Fruit fly (Drosophila melanogaster) whole organism, prepupa: ENCODE results near the gene CG34313.

Experiments used
- CG10669 ChIP-seq: fragments of 200-800 bp; sonication (Bioruptor generic); optimal IDR thresholded peaks from 3 replicates; lab custom pipeline; 2018; ENCODE audit warnings: missing biosample characterization, mild to moderate bottlenecking, missing genetic modification characterization, moderate library complexity
- CG15336 ChIP-seq: fragments of 200-800 bp; sonication (Bioruptor generic); IDR thresholded peaks from 2 replicates; pipeline ENCODE4 v1.3.6; 2022; ENCODE audit warnings: missing biosample characterization, missing genetic modification characterization
- CG31627 ChIP-seq: fragments of 200-800 bp; sonication (Bioruptor generic); optimal IDR thresholded peaks from 3 replicates; lab custom pipeline; 2016; ENCODE audit warnings: missing biosample characterization, missing genetic modification characterization
- CG32006 ChIP-seq: fragments of 200-800 bp; sonication (Bioruptor generic); optimal IDR thresholded peaks from 3 replicates; lab custom pipeline; 2017; ENCODE audit warnings: missing biosample characterization, mild to moderate bottlenecking, missing genetic modification characterization
- CG34406 ChIP-seq: fragments of 200-800 bp; sonication (Bioruptor generic); optimal IDR thresholded peaks from 3 replicates; lab custom pipeline; 2016; ENCODE audit warnings: missing biosample characterization, missing genetic modification characterization
- CG3919 ChIP-seq: fragments of 200-800 bp; sonication (Bioruptor generic); optimal IDR thresholded peaks from 3 replicates; lab custom pipeline; 2016; ENCODE audit warnings: missing biosample characterization, missing genetic modification characterization
- CG6276 ChIP-seq: fragments of 200-800 bp; sonication (Bioruptor generic); optimal IDR thresholded peaks from 2 replicates; lab custom pipeline; 2017; ENCODE audit warnings: missing biosample characterization, mild to moderate bottlenecking, missing genetic modification characterization
- CG6792 ChIP-seq: fragments of 200-800 bp; sonication (Bioruptor generic); optimal IDR thresholded peaks from 3 replicates; lab custom pipeline; 2016; ENCODE audit warnings: missing biosample characterization, missing genetic modification characterization
- CG6808 ChIP-seq: fragments of 200-800 bp; sonication (Bioruptor generic); optimal IDR thresholded peaks from 3 replicates; lab custom pipeline; 2017; ENCODE audit warnings: missing biosample characterization, missing genetic modification characterization, mild to moderate bottlenecking, moderate library complexity, missing genetic modification reagents
- CG7368 ChIP-seq: fragments of 200-800 bp; sonication (Bioruptor generic); optimal IDR thresholded peaks from 3 replicates; lab custom pipeline; 2016; ENCODE audit warnings: missing biosample characterization, missing genetic modification characterization
- CG8119 ChIP-seq: fragments of 200-800 bp; sonication (Bioruptor generic); IDR thresholded peaks from 3 replicates; pipeline ENCODE4 v1.3.6; 2022; ENCODE audit warnings: missing biosample characterization, missing genetic modification characterization
- CG8319 ChIP-seq: fragments of 200-800 bp; sonication (Bioruptor generic); optimal IDR thresholded peaks from 3 replicates; lab custom pipeline; 2016; ENCODE audit warnings: missing biosample characterization, missing genetic modification characterization
- Eip78C ChIP-seq: fragments of 200-800 bp; sonication (Bioruptor generic); peaks from one replicate; lab custom pipeline; 2016; ENCODE audit warnings: missing biosample characterization, missing genetic modification characterization
- Eip93F ChIP-seq: fragments of 200-800 bp; sonication (Bioruptor generic); optimal IDR thresholded peaks from 2 replicates; lab custom pipeline; 2016; ENCODE audit warnings: missing biosample characterization, mild to moderate bottlenecking, missing genetic modification characterization
- Ets21C ChIP-seq: fragments of 200-800 bp; sonication (Bioruptor generic); optimal IDR thresholded peaks from 3 replicates; lab custom pipeline; 2016; ENCODE audit warnings: missing biosample characterization, missing genetic modification characterization
- Ets96B ChIP-seq: fragments of 200-800 bp; optimal IDR thresholded peaks from 2 replicates; lab custom pipeline; 2019; ENCODE audit warnings: missing biosample characterization, mild to moderate bottlenecking, missing genetic modification characterization, moderate library complexity
- Gug ChIP-seq: fragments of 200-800 bp; sonication (Bioruptor generic); IDR thresholded peaks from 2 replicates; pipeline ENCODE4 v1.3.6; 2022; ENCODE audit warnings: missing biosample characterization, missing genetic modification characterization
- Hr39 ChIP-seq: fragments of 200-800 bp; sonication (Bioruptor generic); optimal IDR thresholded peaks from 2 replicates; lab custom pipeline; 2016; ENCODE audit warnings: missing biosample characterization, missing genetic modification characterization
- Hr4 ChIP-seq: fragments of 200-800 bp; sonication (Bioruptor generic); optimal IDR thresholded peaks from 3 replicates; lab custom pipeline; 2016; ENCODE audit warnings: missing biosample characterization, missing genetic modification characterization
- Lpt ChIP-seq: fragments of 200-800 bp; sonication (Bioruptor generic); optimal IDR thresholded peaks from 3 replicates; lab custom pipeline; 2016; ENCODE audit warnings: missing biosample characterization, missing genetic modification characterization
- Met ChIP-seq: fragments of 200-800 bp; sonication (Bioruptor generic); optimal IDR thresholded peaks from 3 replicates; lab custom pipeline; 2016; ENCODE audit warnings: missing biosample characterization, missing genetic modification characterization
- OdsH ChIP-seq: fragments of 200-800 bp; sonication (Bioruptor generic); optimal IDR thresholded peaks from 3 replicates; lab custom pipeline; 2016; ENCODE audit warnings: missing biosample characterization, missing genetic modification characterization
- Smox ChIP-seq: fragments of 200-800 bp; sonication (Bioruptor generic); optimal IDR thresholded peaks from 3 replicates; lab custom pipeline; 2016; ENCODE audit warnings: missing biosample characterization, missing genetic modification characterization
- Sox102F ChIP-seq: fragments of 200-800 bp; sonication (Bioruptor generic); optimal IDR thresholded peaks from 2 replicates; lab custom pipeline; 2016; ENCODE audit warnings: missing biosample characterization, mild to moderate bottlenecking, missing genetic modification characterization
- Sox14 ChIP-seq: fragments of 200-800 bp; sonication (Bioruptor generic); optimal IDR thresholded peaks from 3 replicates; lab custom pipeline; 2016; ENCODE audit warnings: missing biosample characterization, missing genetic modification characterization
- Sox15 ChIP-seq: fragments of 200-800 bp; sonication (Bioruptor generic); optimal IDR thresholded peaks from 3 replicates; lab custom pipeline; 2016; ENCODE audit warnings: missing biosample characterization, missing genetic modification characterization
- achi ChIP-seq: fragments of 200-800 bp; sonication (Bioruptor generic); optimal IDR thresholded peaks from 3 replicates; lab custom pipeline; 2016; ENCODE audit warnings: missing biosample characterization, missing genetic modification characterization
- acj6 ChIP-seq: fragments of 200-800 bp; sonication (Bioruptor generic); optimal IDR thresholded peaks from 3 replicates; lab custom pipeline; 2016; ENCODE audit warnings: missing biosample characterization, missing genetic modification characterization
- cyc ChIP-seq: fragments of 200-800 bp; sonication (Bioruptor generic); optimal IDR thresholded peaks from 3 replicates; lab custom pipeline; 2016; ENCODE audit warnings: missing biosample characterization, missing genetic modification characterization
- dac ChIP-seq: fragments of 200-800 bp; sonication (Bioruptor generic); optimal IDR thresholded peaks from 2 replicates; lab custom pipeline; 2017; ENCODE audit warnings: missing biosample characterization, mild to moderate bottlenecking, missing genetic modification characterization
- dsx ChIP-seq: fragments of 200-800 bp; optimal IDR thresholded peaks from 3 replicates; lab custom pipeline; 2019; ENCODE audit warnings: missing biosample characterization, mild to moderate bottlenecking, missing genetic modification characterization, moderate library complexity; ENCODE audit not compliant: poor library complexity, severe bottlenecking
- eg ChIP-seq: fragments of 200-800 bp; sonication (Bioruptor generic); IDR thresholded peaks from 3 replicates; pipeline ENCODE4 v1.3.6; 2022; ENCODE audit warnings: missing biosample characterization, missing genetic modification characterization
- esn ChIP-seq: fragments of 200-800 bp; sonication (Bioruptor generic); optimal IDR thresholded peaks from 2 replicates; lab custom pipeline; 2016; ENCODE audit warnings: missing biosample characterization, mild to moderate bottlenecking, missing genetic modification characterization, moderate library complexity
- fkh ChIP-seq: fragments of 200-800 bp; sonication (Bioruptor generic); optimal IDR thresholded peaks from 3 replicates; lab custom pipeline; 2017; ENCODE audit warnings: missing biosample characterization, mild to moderate bottlenecking, missing genetic modification characterization, moderate library complexity
- lz ChIP-seq: fragments of 200-800 bp; sonication (Bioruptor generic); optimal IDR thresholded peaks from 3 replicates; lab custom pipeline; 2016; ENCODE audit warnings: missing biosample characterization, missing genetic modification characterization
- net ChIP-seq: fragments of 200-800 bp; sonication (Bioruptor generic); optimal IDR thresholded peaks from 3 replicates; lab custom pipeline; 2016; ENCODE audit warnings: missing biosample characterization, missing genetic modification characterization
- pdm3 ChIP-seq: fragments of 200-800 bp; sonication (Bioruptor generic); optimal IDR thresholded peaks from 3 replicates; lab custom pipeline; 2016; ENCODE audit warnings: missing biosample characterization, missing genetic modification characterization
- spab ChIP-seq: fragments of 200-800 bp; sonication (Bioruptor generic); optimal IDR thresholded peaks from 2 replicates; lab custom pipeline; 2017; ENCODE audit warnings: missing biosample characterization, mild to moderate bottlenecking, missing genetic modification characterization, missing genetic modification reagents
- svp ChIP-seq: fragments of 200-800 bp; sonication (Bioruptor generic); peaks from one replicate; lab custom pipeline; 2016; ENCODE audit warnings: missing biosample characterization, missing genetic modification characterization
- topi ChIP-seq: fragments of 200-800 bp; sonication (Bioruptor generic); optimal IDR thresholded peaks from 3 replicates; lab custom pipeline; 2016; ENCODE audit warnings: missing biosample characterization, missing genetic modification characterization

The CG34313 gene

DNA sequence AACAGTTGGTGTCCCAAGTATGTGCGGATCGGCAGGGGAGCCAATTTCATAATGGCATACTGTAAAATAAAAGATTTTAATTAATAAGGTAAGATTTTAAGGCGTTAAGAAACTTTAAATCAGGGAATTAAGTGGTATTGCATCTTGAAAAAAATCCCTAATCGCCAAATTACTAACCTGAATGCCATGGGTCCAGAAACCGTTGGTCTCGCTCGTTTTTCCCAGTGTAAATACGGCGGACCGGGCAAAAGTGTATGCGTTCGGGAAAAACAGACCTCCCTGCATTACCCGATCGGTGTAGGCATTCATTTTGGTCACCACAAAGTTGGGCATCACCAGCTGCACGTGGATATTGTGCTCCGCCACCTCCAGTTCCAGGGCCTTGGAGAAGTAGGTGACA, 36.0 kb upstream of the CG34313 start:
- TF ChIP-seq spab (GFP tag; lab: Kevin White, UChicago) (no peak), Sox15 (peak; percentile 10), svp (GFP tag; lab: Kevin White, UChicago) (peak; percentile 70), Lpt (GFP tag; lab: Kevin White, UChicago) (no peak), Smox (GFP tag; lab: Kevin White, UChicago) (peak; percentile 54), Eip93F (GFP tag; lab: Kevin White, UChicago) (no peak), lz (peak; percentile 47), CG8319 (GFP tag; lab: Kevin White, UChicago) (no peak), CG8119 (GFP tag; lab: Robert Waterston, UW) (peak; percentile 33; the same call in 1 of the 3 replicates), CG6276 (GFP tag; lab: Kevin White, UChicago) (peak; percentile 48), CG3919 (peak; percentile 50), esn (GFP tag; lab: Kevin White, UChicago) (peak; percentile 72), CG15336 (peak; percentile 50; the same call in 1 of the 2 replicates), CG6792 (GFP tag; lab: Kevin White, UChicago) (peak; percentile 3), Sox14 (GFP tag; lab: Kevin White, UChicago) (peak; percentile 39), net (GFP tag; lab: Kevin White, UChicago) (peak; percentile 41), Sox102F (peak; percentile 61), Gug (GFP tag; lab: Robert Waterston, UW) (peak; percentile 22; the same call in 1 of the 2 replicates), acj6 (GFP tag; lab: Kevin White, UChicago) (peak; percentile 21), achi (GFP tag; lab: Kevin White, UChicago) (peak; percentile 32), CG10669 (no peak), Ets21C (GFP tag; lab: Kevin White, UChicago) (peak; percentile 16), CG7368 (GFP tag; lab: Kevin White, UChicago) (peak; percentile 4), fkh (GFP tag; lab: Kevin White, UChicago) (no peak), pdm3 (GFP tag; lab: Kevin White, UChicago) (peak; percentile 17), CG34406 (GFP tag; lab: Kevin White, UChicago) (peak; percentile 35), Hr4 (GFP tag; lab: Kevin White, UChicago) (peak; percentile 24), topi (GFP tag; lab: Kevin White, UChicago) (peak; percentile 65), Ets96B (tag; lab: Kevin White, UChicago) (no peak), eg (GFP tag; lab: Robert Waterston, UW) (peak; percentile 48; the same call in 1 of the 3 replicates), cyc (GFP tag; lab: Kevin White, UChicago) (peak; percentile 69), CG31627 (GFP tag; lab: Kevin White, UChicago) (peak; percentile 46), Hr39 (GFP tag; lab: Kevin White, UChicago) (peak; percentile 66), Met (peak; percentile 68), CG6808 (GFP tag; lab: Kevin White, UChicago) (no peak), Eip78C (GFP tag; lab: Kevin White, UChicago) (peak; percentile 62), dsx (GFP tag; lab: Kevin White, UChicago) (no peak), OdsH (GFP tag; lab: Kevin White, UChicago) (peak; percentile 42), dac (GFP tag; lab: Kevin White, UChicago) (no peak), CG32006 (GFP tag; lab: Kevin White, UChicago) (peak; percentile 21)

DNA sequence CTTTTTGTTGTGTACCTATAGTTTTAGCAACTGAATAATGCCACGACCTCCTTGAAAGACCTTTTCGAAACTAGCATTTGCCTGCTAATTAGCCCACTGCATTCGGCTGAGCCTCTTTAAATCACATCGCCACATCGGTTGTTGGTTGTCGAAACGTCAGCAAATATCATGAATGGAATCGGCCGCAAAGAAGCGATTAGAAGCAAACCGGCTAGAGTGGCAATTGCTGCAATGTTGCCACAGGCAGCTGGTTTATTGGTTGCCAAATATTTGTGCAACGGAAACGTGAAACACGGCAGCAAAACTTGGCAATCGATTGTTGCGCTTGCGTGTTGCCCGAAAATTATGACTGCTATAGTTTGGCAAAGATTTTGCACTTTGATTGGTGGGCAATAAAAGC, 34.1 kb upstream of the CG34313 start:
- TF ChIP-seq Sox15: no peak
- TF ChIP-seq fkh (GFP tag; lab: Kevin White, UChicago): peak; percentile 13
- TF ChIP-seq, all 60 proteins: peak for 1
